Worm (Caenorhabditis elegans): ENCODE results near the gene C08B6.18.

DNA sequence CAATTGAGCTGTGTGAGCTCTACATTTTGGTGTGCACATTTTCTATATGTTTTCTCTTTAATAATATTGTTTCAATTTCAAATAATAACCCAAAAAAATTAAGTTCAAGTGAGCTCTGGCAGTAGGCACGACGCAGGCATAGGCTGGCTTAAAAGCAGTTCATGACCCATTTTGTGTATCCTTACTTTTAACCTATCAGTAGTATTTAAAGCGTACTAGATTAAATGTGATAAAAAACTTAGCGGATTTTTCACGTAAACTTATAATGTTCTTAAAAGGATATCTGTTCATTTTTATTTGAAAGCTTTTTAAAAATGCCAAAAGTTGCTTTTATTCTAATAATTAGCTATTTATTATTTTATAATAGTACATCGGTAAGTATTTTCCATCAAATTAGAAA is 10.6 kb downstream of the C08B6.18 start, which contains the start of gene C08B6.6:
- TF ChIP-seq klf-2 (GFP tag; conservative IDR thresholded peaks at IDR 0.05): no peak
- no peak for TF ChIP-seq tab-1 (GFP tag; IDR thresholded peaks at IDR 0.05)
- no peak for TF ChIP-seq T22C8.4 (GFP tag; IDR thresholded peaks at IDR 0.05)
- no peak for TF ChIP-seq cog-1 (tag; optimal IDR thresholded peaks at IDR 0.05)
- no peak for TF ChIP-seq med-1 (GFP tag; optimal IDR thresholded peaks at IDR 0.05; ENCODE audit: insufficient read depth)
- TF ChIP-seq ref-1 (GFP tag; conservative IDR thresholded peaks at IDR 0.05): no peak
- TF ChIP-seq ztf-29 (GFP tag; IDR thresholded peaks at IDR 0.05): no peak
